Worm (Caenorhabditis elegans): ENCODE measurements around the gene isw-1.

ce11 chrIII:6695189-6695588, 14.7 kb downstream of the isw-1 start:
- TF ChIP-seq rnt-1 (tag; optimal IDR thresholded peaks at IDR 0.05) = no peak
- TF ChIP-seq hlh-6 (tag; optimal IDR thresholded peaks at IDR 0.05) = no peak
